Fruit fly (Drosophila melanogaster): ENCODE data around the gene CG4768.
A peak's percentile ranks its signal among the peaks of the same experiment; 100 is the strongest.

The CG4768 gene

DNA sequence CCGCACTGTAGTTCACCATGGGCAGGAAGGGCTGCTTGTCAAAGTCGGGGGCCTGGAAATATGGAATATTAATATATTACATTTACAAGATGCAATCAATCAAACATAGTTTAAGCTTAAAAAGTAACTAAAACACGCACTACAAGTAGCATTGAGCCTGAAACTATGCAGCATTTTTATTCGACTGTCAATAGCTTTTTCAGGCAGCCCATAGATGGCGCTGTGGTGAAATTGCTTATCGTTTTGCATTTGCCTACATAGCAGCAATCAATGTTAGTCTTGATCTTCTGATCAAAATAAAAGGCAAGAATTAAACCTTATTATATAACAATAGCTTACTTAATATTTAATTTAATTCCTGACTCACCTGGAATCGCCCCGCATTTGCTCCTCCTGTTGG lies 54.7 kb downstream of the CG4768 start:
- TF ChIP-seq Doc2 (GFP tag; IDR thresholded peaks at IDR 0.05) (no peak), Pdp1 (GFP tag; optimal IDR thresholded peaks at IDR 0.05) (peak in 1 of 2 experiments; percentile 68), sens (GFP tag) (peak; percentile 21), CG7372 (GFP tag; IDR thresholded peaks at IDR 0.05) (no peak), Med (GFP tag) (peak; percentile 59), CG10979 (tag; optimal IDR thresholded peaks at IDR 0.05) (peak; percentile 99), CTCF (GFP tag; optimal IDR thresholded peaks at IDR 0.05) (peak; percentile 91), tll (GFP tag; optimal IDR thresholded peaks at IDR 0.05) (no peak), CG17829 (tag; optimal IDR thresholded peaks at IDR 0.05) (no peak)

Data from whole organism, embryonic.